Fruit fly (Drosophila melanogaster) whole organism, embryonic: ENCODE results near the gene mRpS10.

Experiments
- Abd-B ChIP-seq: fragments of 200-800 bp; sonication (Bioruptor generic); optimal IDR thresholded peaks from 2 replicates; lab custom pipeline; 2018; ENCODE audit warnings: missing biosample characterization, mild to moderate bottlenecking, missing genetic modification characterization, moderate library complexity
- Asciz ChIP-seq: fragments of 200-800 bp; sonication (Bioruptor generic); optimal IDR thresholded peaks from 2 replicates; lab custom pipeline; 2017; ENCODE audit warnings: missing biosample characterization, mild to moderate bottlenecking, missing genetic modification characterization, missing genetic modification reagents
- Atf-2 ChIP-seq: fragments of 200-800 bp; sonication (Bioruptor generic); optimal IDR thresholded peaks from 2 replicates; lab custom pipeline; 2016; ENCODE audit warnings: missing biosample characterization, missing genetic modification characterization
- CG10654 ChIP-seq: fragments of 200-800 bp; sonication (Bioruptor generic); optimal IDR thresholded peaks from 2 replicates; lab custom pipeline; 2016; ENCODE audit warnings: missing biosample characterization, missing genetic modification characterization
- CG12942 ChIP-seq: fragments of 200-800 bp; sonication (Bioruptor generic); optimal IDR thresholded peaks from 3 replicates; lab custom pipeline; 2016; ENCODE audit warnings: missing biosample characterization, missing genetic modification characterization
- CG14965 ChIP-seq: fragments of 200-800 bp; sonication (Bioruptor generic); optimal IDR thresholded peaks from 2 replicates; lab custom pipeline; 2016; ENCODE audit warnings: missing biosample characterization, missing genetic modification characterization, borderline replicate concordance
- CG15269 ChIP-seq: fragments of 200-800 bp; sonication (Bioruptor generic); optimal IDR thresholded peaks from 2 replicates; lab custom pipeline; 2018; ENCODE audit warnings: missing biosample characterization, mild to moderate bottlenecking, missing genetic modification characterization, moderate library complexity
- CG1529 ChIP-seq: fragments of 200-800 bp; sonication (Bioruptor generic); optimal IDR thresholded peaks from 3 replicates; lab custom pipeline; 2018; ENCODE audit warnings: missing biosample characterization, missing genetic modification characterization
- CG17328 ChIP-seq: fragments of 200-800 bp; sonication (Bioruptor generic); IDR thresholded peaks from 2 replicates; pipeline ENCODE4 v1.3.6; 2022; ENCODE audit warnings: missing biosample characterization, missing genetic modification characterization
- CG17359 ChIP-seq: fragments of 200-800 bp; sonication (Bioruptor generic); optimal IDR thresholded peaks from 3 replicates; lab custom pipeline; 2018; ENCODE audit warnings: missing biosample characterization, mild to moderate bottlenecking, missing genetic modification characterization, moderate library complexity
- CG18262 ChIP-seq: fragments of 200-800 bp; optimal IDR thresholded peaks from 3 replicates; lab custom pipeline; 2019; ENCODE audit warnings: missing biosample characterization, mild to moderate bottlenecking, missing genetic modification characterization, moderate library complexity
- CG2116 ChIP-seq: fragments of 200-800 bp; sonication (Bioruptor generic); optimal IDR thresholded peaks from 3 replicates; lab custom pipeline; 2018; ENCODE audit warnings: missing biosample characterization, mild to moderate bottlenecking, missing genetic modification characterization
- CG2120 ChIP-seq: fragments of 200-800 bp; sonication (Bioruptor generic); optimal IDR thresholded peaks from 3 replicates; lab custom pipeline; 2016; ENCODE audit warnings: missing biosample characterization, missing genetic modification characterization
- CG3847 ChIP-seq: fragments of 200-800 bp; sonication (Bioruptor generic); IDR thresholded peaks from 2 replicates; pipeline ENCODE4 v1.3.6; 2022; ENCODE audit warnings: missing biosample characterization, missing genetic modification characterization
- E2f2 ChIP-seq: fragments of 200-800 bp; sonication (Bioruptor generic); IDR thresholded peaks from 2 replicates; pipeline ENCODE4 v1.3.6; 2022; ENCODE audit warnings: missing biosample characterization, missing genetic modification characterization
- Elba2 ChIP-seq: fragments of 200-800 bp; sonication (Bioruptor generic); optimal IDR thresholded peaks from 3 replicates; lab custom pipeline; 2016; ENCODE audit warnings: missing biosample characterization, missing genetic modification characterization
- Neu2 ChIP-seq: fragments of 200-800 bp; sonication (Bioruptor generic); optimal IDR thresholded peaks from 3 replicates; lab custom pipeline; 2016; ENCODE audit warnings: missing biosample characterization, missing genetic modification characterization, borderline replicate concordance
- Nf-YA ChIP-seq: fragments of 200-800 bp; sonication (Bioruptor generic); IDR thresholded peaks from 2 replicates; pipeline ENCODE4 v1.3.6; 2022; ENCODE audit warnings: missing biosample characterization, missing genetic modification characterization
- Pdp1 ChIP-seq, 2 experiments: fragments of 200-800 bp; sonication (Bioruptor generic); optimal IDR thresholded peaks; 3 replicates each; lab custom pipeline; 2016; ENCODE audit warnings: missing biosample characterization in 2 of 2, missing genetic modification characterization in 2 of 2, mild to moderate bottlenecking in 1 of 2, moderate library complexity in 1 of 2
- Ravus ChIP-seq: fragments of 200-800 bp; sonication (Bioruptor generic); IDR thresholded peaks from 2 replicates; pipeline ENCODE4 v1.3.6; 2022; ENCODE audit warnings: missing biosample characterization, missing genetic modification characterization
- Stat92E ChIP-seq, 3 experiments: fragments of >200 bp in 2 of 3; fragments of 200-800 bp in 1 of 3; sonication (Bioruptor generic) in 1 of 3; optimal IDR thresholded peaks; 2 replicates each; lab custom pipeline; 2017 to 2019; ENCODE audit warnings: missing biosample characterization in 3 of 3, missing genetic modification characterization in 3 of 3, mild to moderate bottlenecking in 1 of 3, moderate library complexity in 1 of 3
- YL-1 ChIP-seq: fragments of 200-800 bp; sonication (Bioruptor generic); optimal IDR thresholded peaks from 3 replicates; lab custom pipeline; 2017; ENCODE audit warnings: missing biosample characterization, mild to moderate bottlenecking, missing genetic modification characterization
- ara ChIP-seq: fragments of 200-800 bp; sonication (Bioruptor generic); IDR thresholded peaks from 2 replicates; pipeline ENCODE4 v1.3.6; 2022; ENCODE audit warnings: missing biosample characterization, missing genetic modification characterization
- cas ChIP-seq: fragments of 200-800 bp; sonication (Bioruptor generic); IDR thresholded peaks from 2 replicates; pipeline ENCODE4 v1.3.6; 2022; ENCODE audit warnings: missing biosample characterization, missing genetic modification characterization
- crc ChIP-seq: fragments of 200-800 bp; sonication (Bioruptor generic); optimal IDR thresholded peaks from 2 replicates; lab custom pipeline; 2016; ENCODE audit warnings: missing biosample characterization, missing genetic modification characterization
- disco-r ChIP-seq: fragments of 200-800 bp; sonication (Bioruptor generic); optimal IDR thresholded peaks from 2 replicates; lab custom pipeline; 2016; ENCODE audit warnings: missing biosample characterization, missing genetic modification characterization
- dpn ChIP-seq, 2 experiments: fragments of 200-800 bp; sonication (Bioruptor generic); optimal IDR thresholded peaks; 3 replicates each; lab custom pipeline; 2016; ENCODE audit warnings: missing biosample characterization in 2 of 2, missing genetic modification characterization in 2 of 2
- emc ChIP-seq: fragments of 200-800 bp; sonication (Bioruptor generic); optimal IDR thresholded peaks from 2 replicates; lab custom pipeline; 2016; ENCODE audit warnings: missing biosample characterization, missing genetic modification characterization
- eve ChIP-seq, 2 experiments: fragments of >200 bp; optimal IDR thresholded peaks; 2 replicates each; lab custom pipeline; 2017; ENCODE audit warnings: missing biosample characterization in 2 of 2, missing genetic modification characterization in 2 of 2
- exex ChIP-seq: fragments of 200-800 bp; sonication (Bioruptor generic); optimal IDR thresholded peaks from 4 replicates; lab custom pipeline; 2018; ENCODE audit warnings: missing biosample characterization, mild to moderate bottlenecking, missing genetic modification characterization, moderate library complexity
- fd102C ChIP-seq: fragments of 200-800 bp; sonication (Bioruptor generic); optimal IDR thresholded peaks from 2 replicates; lab custom pipeline; 2018; ENCODE audit warnings: missing biosample characterization, mild to moderate bottlenecking, missing genetic modification characterization, moderate library complexity
- hb ChIP-seq: fragments of 200-800 bp; sonication (Bioruptor generic); IDR thresholded peaks from 3 replicates; pipeline ENCODE4 v1.3.6; 2022; ENCODE audit warnings: missing biosample characterization, missing genetic modification characterization; ENCODE audit not compliant: partially characterized antibody
- hth ChIP-seq: fragments of >200 bp; optimal IDR thresholded peaks from 2 replicates; lab custom pipeline; 2017; ENCODE audit warnings: inconsistent platforms
- ind ChIP-seq: fragments of 200-800 bp; sonication (Bioruptor generic); optimal IDR thresholded peaks from 3 replicates; lab custom pipeline; 2016; ENCODE audit warnings: missing biosample characterization, missing genetic modification characterization
- jigr1 ChIP-seq: fragments of 200-800 bp; sonication (Bioruptor generic); IDR thresholded peaks from 3 replicates; pipeline ENCODE4 v1.3.6; 2022; ENCODE audit warnings: missing biosample characterization, missing genetic modification characterization
- jing ChIP-seq: fragments of 200-800 bp; sonication (Bioruptor generic); optimal IDR thresholded peaks from 2 replicates; lab custom pipeline; 2018; ENCODE audit warnings: missing biosample characterization, mild to moderate bottlenecking, missing genetic modification characterization
- kay ChIP-seq: fragments of 200-800 bp; sonication (Bioruptor generic); optimal IDR thresholded peaks from 2 replicates; lab custom pipeline; 2016; ENCODE audit warnings: missing biosample characterization, missing genetic modification characterization
- lab ChIP-seq: fragments of 200-800 bp; sonication (Bioruptor generic); optimal IDR thresholded peaks from 3 replicates; lab custom pipeline; 2017; ENCODE audit warnings: missing biosample characterization, missing genetic modification characterization, mild to moderate bottlenecking, moderate library complexity, missing genetic modification reagents
- lbe ChIP-seq: fragments of 200-800 bp; sonication (Bioruptor generic); optimal IDR thresholded peaks from 2 replicates; lab custom pipeline; 2016; ENCODE audit warnings: missing biosample characterization, mild to moderate bottlenecking, missing genetic modification characterization
- lilli ChIP-seq: fragments of 200-800 bp; sonication (Bioruptor generic); optimal IDR thresholded peaks from 3 replicates; lab custom pipeline; 2016; ENCODE audit warnings: missing biosample characterization, missing genetic modification characterization
- mirr ChIP-seq: fragments of 200-800 bp; sonication (Bioruptor generic); optimal IDR thresholded peaks from 3 replicates; lab custom pipeline; 2018; ENCODE audit warnings: missing biosample characterization, mild to moderate bottlenecking, missing genetic modification characterization
- phol ChIP-seq: fragments of 200-800 bp; sonication (Bioruptor generic); optimal IDR thresholded peaks from 3 replicates; lab custom pipeline; 2018; ENCODE audit warnings: missing biosample characterization, mild to moderate bottlenecking, missing genetic modification characterization, moderate library complexity
- pnt ChIP-seq: fragments of 200-800 bp; sonication (Bioruptor generic); optimal IDR thresholded peaks from 3 replicates; lab custom pipeline; 2016; ENCODE audit warnings: missing biosample characterization, missing genetic modification characterization
- stwl ChIP-seq: fragments of 200-800 bp; sonication (Bioruptor generic); optimal IDR thresholded peaks from 3 replicates; lab custom pipeline; 2018; ENCODE audit warnings: missing biosample characterization, mild to moderate bottlenecking, missing genetic modification characterization, moderate library complexity
- sug ChIP-seq: fragments of 200-800 bp; optimal IDR thresholded peaks from 2 replicates; lab custom pipeline; 2019; ENCODE audit warnings: missing biosample characterization, mild to moderate bottlenecking, missing genetic modification characterization, moderate library complexity
- tx ChIP-seq: fragments of 200-800 bp; sonication (Bioruptor generic); optimal IDR thresholded peaks from 2 replicates; lab custom pipeline; 2016; ENCODE audit warnings: missing biosample characterization, missing genetic modification characterization
- vfl ChIP-seq: fragments of 200-800 bp; sonication (Bioruptor generic); optimal IDR thresholded peaks from 2 replicates; lab custom pipeline; 2016; ENCODE audit warnings: missing biosample characterization, missing genetic modification characterization
- wdn ChIP-seq: fragments of 200-800 bp; sonication (Bioruptor generic); IDR thresholded peaks from 2 replicates; pipeline ENCODE4 v1.3.6; 2022; ENCODE audit warnings: missing biosample characterization, missing genetic modification characterization
- wor ChIP-seq: fragments of 200-800 bp; sonication (Bioruptor generic); IDR thresholded peaks from 2 replicates; pipeline ENCODE4 v1.3.6; 2022; ENCODE audit warnings: missing biosample characterization, missing genetic modification characterization
- z ChIP-seq: fragments of 200-800 bp; sonication (Bioruptor generic); IDR thresholded peaks from 3 replicates; pipeline ENCODE4 v1.3.6; 2022; ENCODE audit warnings: missing biosample characterization, missing genetic modification characterization
- zfh2 ChIP-seq: fragments of 200-800 bp; sonication (Bioruptor generic); optimal IDR thresholded peaks from 2 replicates; lab custom pipeline; 2016; ENCODE audit warnings: missing biosample characterization, missing genetic modification characterization

The mRpS10 gene

dm6 chr3R:15265406-15266040 is 36.1 kb downstream of the mRpS10 start, which contains the start of gene ATPsynO (continued):
- TF ChIP-seq cas (GFP tag; lab: Robert Waterston, UW), result no peak
- no peak for TF ChIP-seq pnt (GFP tag; lab: Kevin White, UChicago)
- no peak for TF ChIP-seq z (GFP tag; lab: Robert Waterston, UW)
- no peak for TF ChIP-seq mirr (GFP tag; lab: Kevin White, UChicago)
- no peak for TF ChIP-seq Atf-2 (GFP tag; lab: Kevin White, UChicago)
- no peak for TF ChIP-seq CG17328
- peak; percentile 17; the same call in 1 of the 2 replicates for TF ChIP-seq CG3847 (GFP tag; lab: Robert Waterston, UW)
- TF ChIP-seq Neu2 (GFP tag; lab: Kevin White, UChicago), result no peak
- TF ChIP-seq Ravus, result no peak
- no peak for TF ChIP-seq Nf-YA
- TF ChIP-seq CG14965 (GFP tag; lab: Kevin White, UChicago), result no peak
- TF ChIP-seq CG2120 (GFP tag; lab: Kevin White, UChicago), result peak; percentile 58
- no peak for TF ChIP-seq fd102C (GFP tag; lab: Kevin White, UChicago)
- no peak for TF ChIP-seq Asciz (GFP tag; lab: Kevin White, UChicago)
- no peak for TF ChIP-seq ind (GFP tag; lab: Kevin White, UChicago)
- no peak for TF ChIP-seq ara (GFP tag; lab: Robert Waterston, UW)
- TF ChIP-seq kay, result no peak
- no peak for TF ChIP-seq CG1529 (GFP tag; lab: Kevin White, UChicago)
- TF ChIP-seq vfl (GFP tag; lab: Kevin White, UChicago), result peak; percentile 8
- peak; percentile 32 for TF ChIP-seq CG18262 (tag; lab: Kevin White, UChicago)
- TF ChIP-seq hth (lab: Kevin White, UChicago), result no peak
- TF ChIP-seq Abd-B (GFP tag; lab: Kevin White, UChicago), result no peak
- no peak for TF ChIP-seq CG17359 (tag; lab: Kevin White, UChicago)
- no peak for TF ChIP-seq Elba2
- TF ChIP-seq phol, result peak; percentile 79
- TF ChIP-seq crc, result no peak
- no peak for TF ChIP-seq lab
- TF ChIP-seq CG15269 (tag; lab: Kevin White, UChicago), result no peak
- peak in 1 of 2 experiments; percentile 99 for TF ChIP-seq Pdp1 (GFP tag; optimal IDR thresholded peaks at IDR 0.05; lab: Kevin White, UChicago)
- TF ChIP-seq lbe (GFP tag; lab: Kevin White, UChicago), result peak; percentile 0
- no peak for TF ChIP-seq zfh2 (GFP tag; lab: Kevin White, UChicago)
- peak in 1 of 2 experiments; percentile 32 for TF ChIP-seq dpn (GFP tag; optimal IDR thresholded peaks at IDR 0.05; lab: Kevin White, UChicago)
- peak; percentile 41; the same call in 1 of the 2 replicates for TF ChIP-seq E2f2 (GFP tag; lab: Robert Waterston, UW)
- TF ChIP-seq hb (GFP tag; lab: Robert Waterston, UW), result no peak
- no peak for TF ChIP-seq exex
- TF ChIP-seq stwl (tag; lab: Kevin White, UChicago), result peak; percentile 80
- peak; percentile 98 for TF ChIP-seq CG2116 (GFP tag; lab: Kevin White, UChicago)
- no peak for TF ChIP-seq CG10654 (GFP tag; lab: Kevin White, UChicago)
- TF ChIP-seq Stat92E (GFP tag; optimal IDR thresholded peaks at IDR 0.05; lab: Kevin White, UChicago), result peak in 1 of 3 experiments; percentile 6
- no peak for TF ChIP-seq disco-r (GFP tag; lab: Kevin White, UChicago)
- TF ChIP-seq eve (GFP tag; optimal IDR thresholded peaks at IDR 0.05; lab: Kevin White, UChicago), result no peak
- no peak; the same call in 2 of the 3 replicates for TF ChIP-seq jigr1
- no peak for TF ChIP-seq wor (GFP tag; lab: Robert Waterston, UW)
- no peak for TF ChIP-seq wdn (GFP tag; lab: Robert Waterston, UW)
- peak; percentile 64 for TF ChIP-seq sug (tag; lab: Kevin White, UChicago)
- no peak for TF ChIP-seq CG12942 (GFP tag; lab: Kevin White, UChicago)
- TF ChIP-seq lilli (GFP tag; lab: Kevin White, UChicago), result peak; percentile 48
- peak; percentile 97 for TF ChIP-seq YL-1
- TF ChIP-seq tx (GFP tag; lab: Kevin White, UChicago), result no peak
- TF ChIP-seq emc (GFP tag; lab: Kevin White, UChicago), result no peak
- TF ChIP-seq jing (GFP tag; lab: Kevin White, UChicago), result no peak
